Fruit fly (Drosophila melanogaster) whole organism, embryonic: Measurements from ENCODE around the gene ida.
A peak's percentile ranks its signal among the peaks of the same experiment; 100 is the strongest.

ENCODE experiments used
- Asciz ChIP-seq: fragments of 200-800 bp; sonication (Bioruptor generic); optimal IDR thresholded peaks from 2 replicates; lab custom pipeline; 2017; ENCODE audit warnings: missing biosample characterization, mild to moderate bottlenecking, missing genetic modification characterization, missing genetic modification reagents
- B-H1 ChIP-seq: fragments of 200-800 bp; sonication (Bioruptor generic); IDR thresholded peaks from 3 replicates; pipeline ENCODE4 v1.3.6; 2022; ENCODE audit warnings: missing biosample characterization, missing genetic modification characterization
- Blimp-1 ChIP-seq: fragments of 200-800 bp; sonication (Bioruptor generic); optimal IDR thresholded peaks from 3 replicates; lab custom pipeline; 2018; ENCODE audit warnings: missing biosample characterization, missing genetic modification characterization, mild to moderate bottlenecking, moderate library complexity, missing genetic modification reagents
- CG10565 ChIP-seq: fragments of 200-800 bp; sonication (Bioruptor generic); optimal IDR thresholded peaks from 3 replicates; lab custom pipeline; 2016; ENCODE audit warnings: missing biosample characterization, mild to moderate bottlenecking, missing genetic modification characterization
- CG11093 ChIP-seq: fragments of 200-800 bp; sonication (Bioruptor generic); IDR thresholded peaks from 3 replicates; pipeline ENCODE4 v1.3.6; 2022; ENCODE audit warnings: missing biosample characterization, missing genetic modification characterization
- CG11247 ChIP-seq: fragments of 200-800 bp; sonication (Bioruptor generic); IDR thresholded peaks from 2 replicates; pipeline ENCODE4 v1.3.6; 2022; ENCODE audit warnings: missing biosample characterization, missing genetic modification characterization
- CG13424 ChIP-seq: fragments of 200-800 bp; sonication (Bioruptor generic); optimal IDR thresholded peaks from 2 replicates; lab custom pipeline; 2019; ENCODE audit warnings: missing biosample characterization, mild to moderate bottlenecking, missing genetic modification characterization, moderate library complexity
- CG14710 ChIP-seq: fragments of 200-800 bp; sonication (Bioruptor generic); optimal IDR thresholded peaks from 3 replicates; lab custom pipeline; 2019; ENCODE audit warnings: missing biosample characterization, mild to moderate bottlenecking, missing genetic modification characterization, moderate library complexity
- CG1647 ChIP-seq: fragments of 200-800 bp; sonication (Bioruptor generic); optimal IDR thresholded peaks from 3 replicates; lab custom pipeline; 2016; ENCODE audit warnings: missing biosample characterization, missing genetic modification characterization
- CG2129 ChIP-seq: fragments of 200-800 bp; sonication (Bioruptor generic); IDR thresholded peaks from 2 replicates; pipeline ENCODE4 v1.3.6; 2022; ENCODE audit warnings: missing biosample characterization, missing genetic modification characterization; ENCODE audit not compliant: partially characterized antibody
- CG2712 ChIP-seq: fragments of 200-800 bp; optimal IDR thresholded peaks from 3 replicates; lab custom pipeline; 2019; ENCODE audit warnings: missing biosample characterization, mild to moderate bottlenecking, missing genetic modification characterization, moderate library complexity
- CG3065 ChIP-seq: fragments of 200-800 bp; sonication (Bioruptor generic); optimal IDR thresholded peaks from 2 replicates; lab custom pipeline; 2016; ENCODE audit warnings: missing biosample characterization, missing genetic modification characterization
- CG32772 ChIP-seq: fragments of 200-800 bp; sonication (Bioruptor generic); IDR thresholded peaks from 2 replicates; pipeline ENCODE4 v1.3.6; 2022; ENCODE audit warnings: missing biosample characterization, missing genetic modification characterization
- CG6654 ChIP-seq: fragments of 200-800 bp; sonication (Bioruptor generic); optimal IDR thresholded peaks from 2 replicates; lab custom pipeline; 2017; ENCODE audit warnings: missing biosample characterization, mild to moderate bottlenecking, missing genetic modification characterization
- CG7745 ChIP-seq: fragments of 200-800 bp; sonication (Bioruptor generic); optimal IDR thresholded peaks from 2 replicates; lab custom pipeline; 2018; ENCODE audit warnings: missing biosample characterization, mild to moderate bottlenecking, missing genetic modification characterization, moderate library complexity
- CG8388 ChIP-seq: fragments of 200-800 bp; sonication (Bioruptor generic); optimal IDR thresholded peaks from 2 replicates; lab custom pipeline; 2019; ENCODE audit warnings: missing biosample characterization, mild to moderate bottlenecking, missing genetic modification characterization, moderate library complexity
- CG9215 ChIP-seq: fragments of 200-800 bp; sonication (Bioruptor generic); IDR thresholded peaks from 2 replicates; pipeline ENCODE4 v1.3.6; 2022; ENCODE audit warnings: missing biosample characterization, missing genetic modification characterization
- CG9817 ChIP-seq: fragments of 200-800 bp; sonication (Bioruptor generic); optimal IDR thresholded peaks from 2 replicates; lab custom pipeline; 2018; ENCODE audit warnings: missing biosample characterization, mild to moderate bottlenecking, missing genetic modification characterization, moderate library complexity
- CkIIα-i1 ChIP-seq: fragments of 200-800 bp; sonication (Bioruptor generic); IDR thresholded peaks from 2 replicates; pipeline ENCODE4 v1.3.6; 2022; ENCODE audit warnings: missing biosample characterization, missing genetic modification characterization
- Deaf1 ChIP-seq: fragments of 200-800 bp; optimal IDR thresholded peaks from 3 replicates; lab custom pipeline; 2019; ENCODE audit warnings: missing biosample characterization, mild to moderate bottlenecking, missing genetic modification characterization, moderate library complexity
- Dip2 ChIP-seq: fragments of 200-800 bp; sonication (Bioruptor generic); IDR thresholded peaks from 2 replicates; pipeline ENCODE4 v1.3.6; 2022; ENCODE audit warnings: missing biosample characterization, missing genetic modification characterization
- Elba2 ChIP-seq: fragments of 200-800 bp; sonication (Bioruptor generic); optimal IDR thresholded peaks from 3 replicates; lab custom pipeline; 2016; ENCODE audit warnings: missing biosample characterization, missing genetic modification characterization
- HHEX ChIP-seq: fragments of 200-800 bp; sonication (Bioruptor generic); optimal IDR thresholded peaks from 3 replicates; lab custom pipeline; 2017; ENCODE audit warnings: missing biosample characterization, mild to moderate bottlenecking, missing genetic modification characterization, missing genetic modification reagents
- Rx ChIP-seq: fragments of 200-800 bp; sonication (Bioruptor generic); IDR thresholded peaks from 2 replicates; pipeline ENCODE4 v1.3.6; 2022; ENCODE audit warnings: missing biosample characterization, missing genetic modification characterization
- Sox100B ChIP-seq: fragments of 200-800 bp; sonication (Bioruptor generic); optimal IDR thresholded peaks from 3 replicates; lab custom pipeline; 2018; ENCODE audit warnings: missing biosample characterization, mild to moderate bottlenecking, missing genetic modification characterization
- Sox102F ChIP-seq: fragments of 200-800 bp; sonication (Bioruptor generic); optimal IDR thresholded peaks from 2 replicates; lab custom pipeline; 2018; ENCODE audit warnings: missing biosample characterization, mild to moderate bottlenecking, missing genetic modification characterization, moderate library complexity
- Spps ChIP-seq: fragments of 200-800 bp; sonication (Bioruptor generic); optimal IDR thresholded peaks from 2 replicates; lab custom pipeline; 2018; ENCODE audit warnings: missing biosample characterization, mild to moderate bottlenecking, missing genetic modification characterization
- Sry-β ChIP-seq: fragments of 200-800 bp; sonication (Bioruptor generic); optimal IDR thresholded peaks from 2 replicates; lab custom pipeline; 2018; ENCODE audit warnings: missing biosample characterization, mild to moderate bottlenecking, missing genetic modification characterization, moderate library complexity
- Taf1 ChIP-seq: fragments of 200-800 bp; sonication (Bioruptor generic); IDR thresholded peaks from 2 replicates; pipeline ENCODE4 v1.3.6; 2022; ENCODE audit warnings: missing biosample characterization, missing genetic modification characterization
- Tbp ChIP-seq: fragments of >200 bp; optimal IDR thresholded peaks from 2 replicates; lab custom pipeline; 2018; ENCODE audit warnings: missing biosample characterization, missing genetic modification characterization
- ash1 ChIP-seq: fragments of 200-800 bp; sonication (Bioruptor generic); optimal IDR thresholded peaks from 2 replicates; lab custom pipeline; 2018; ENCODE audit warnings: missing biosample characterization, mild to moderate bottlenecking, missing genetic modification characterization
- az2 ChIP-seq: fragments of 200-800 bp; sonication (Bioruptor generic); optimal IDR thresholded peaks from 3 replicates; lab custom pipeline; 2016; ENCODE audit warnings: missing biosample characterization, missing genetic modification characterization
- br ChIP-seq: fragments of >200 bp; optimal IDR thresholded peaks from 2 replicates; lab custom pipeline; 2017
- dm ChIP-seq: fragments of 200-800 bp; sonication (Bioruptor generic); optimal IDR thresholded peaks from 3 replicates; lab custom pipeline; 2016; ENCODE audit warnings: missing biosample characterization, missing genetic modification characterization
- exex ChIP-seq: fragments of 200-800 bp; sonication (Bioruptor generic); optimal IDR thresholded peaks from 4 replicates; lab custom pipeline; 2018; ENCODE audit warnings: missing biosample characterization, mild to moderate bottlenecking, missing genetic modification characterization, moderate library complexity
- jigr1 ChIP-seq: fragments of 200-800 bp; sonication (Bioruptor generic); IDR thresholded peaks from 3 replicates; pipeline ENCODE4 v1.3.6; 2022; ENCODE audit warnings: missing biosample characterization, missing genetic modification characterization
- lilli ChIP-seq: fragments of 200-800 bp; sonication (Bioruptor generic); optimal IDR thresholded peaks from 3 replicates; lab custom pipeline; 2016; ENCODE audit warnings: missing biosample characterization, missing genetic modification characterization
- lmd ChIP-seq: fragments of 200-800 bp; sonication (Bioruptor generic); IDR thresholded peaks from 2 replicates; pipeline ENCODE4 v1.3.6; 2022; ENCODE audit warnings: missing biosample characterization, missing genetic modification characterization
- maf-S ChIP-seq: fragments of 200-800 bp; sonication (Bioruptor generic); optimal IDR thresholded peaks from 2 replicates; lab custom pipeline; 2016; ENCODE audit warnings: missing biosample characterization, missing genetic modification characterization
- nerfin-2 ChIP-seq: fragments of 200-800 bp; sonication (Bioruptor generic); IDR thresholded peaks from 2 replicates; pipeline ENCODE4 v1.3.6; 2022; ENCODE audit warnings: missing biosample characterization, missing genetic modification characterization; ENCODE audit not compliant: partially characterized antibody
- pho ChIP-seq: fragments of 200-800 bp; sonication (Bioruptor generic); optimal IDR thresholded peaks from 2 replicates; lab custom pipeline; 2016; ENCODE audit warnings: missing biosample characterization, missing genetic modification characterization
- pum ChIP-seq: fragments of 200-800 bp; sonication (Bioruptor generic); optimal IDR thresholded peaks from 2 replicates; lab custom pipeline; 2016; ENCODE audit warnings: missing biosample characterization, missing genetic modification characterization
- row ChIP-seq: fragments of 200-800 bp; sonication (Bioruptor generic); IDR thresholded peaks from 3 replicates; pipeline ENCODE4 v1.3.6; 2022; ENCODE audit warnings: missing biosample characterization, missing genetic modification characterization
- sens ChIP-seq: fragments of 200-800 bp; sonication (Bioruptor generic); peaks from one replicate; lab custom pipeline; 2016; ENCODE audit warnings: missing biosample characterization, missing genetic modification characterization
- seq ChIP-seq: fragments of 200-800 bp; sonication (Bioruptor generic); IDR thresholded peaks from 2 replicates; pipeline ENCODE4 v1.3.6; 2022; ENCODE audit warnings: missing biosample characterization, missing genetic modification characterization
- trem ChIP-seq: fragments of 200-800 bp; optimal IDR thresholded peaks from 3 replicates; lab custom pipeline; 2019; ENCODE audit warnings: missing biosample characterization, mild to moderate bottlenecking, missing genetic modification characterization, moderate library complexity
- twi ChIP-seq: fragments of 200-800 bp; optimal IDR thresholded peaks from 2 replicates; lab custom pipeline; 2019; ENCODE audit warnings: missing biosample characterization, mild to moderate bottlenecking, missing genetic modification characterization, moderate library complexity
- vfl ChIP-seq: fragments of 200-800 bp; sonication (Bioruptor generic); optimal IDR thresholded peaks from 2 replicates; lab custom pipeline; 2016; ENCODE audit warnings: missing biosample characterization, missing genetic modification characterization
- z ChIP-seq: fragments of 200-800 bp; sonication (Bioruptor generic); IDR thresholded peaks from 3 replicates; pipeline ENCODE4 v1.3.6; 2022; ENCODE audit warnings: missing biosample characterization, missing genetic modification characterization
- zen ChIP-seq: fragments of 200-800 bp; sonication (Bioruptor generic); optimal IDR thresholded peaks from 3 replicates; lab custom pipeline; 2018; ENCODE audit warnings: missing biosample characterization, mild to moderate bottlenecking, missing genetic modification characterization, moderate library complexity

ida gene

DNA sequence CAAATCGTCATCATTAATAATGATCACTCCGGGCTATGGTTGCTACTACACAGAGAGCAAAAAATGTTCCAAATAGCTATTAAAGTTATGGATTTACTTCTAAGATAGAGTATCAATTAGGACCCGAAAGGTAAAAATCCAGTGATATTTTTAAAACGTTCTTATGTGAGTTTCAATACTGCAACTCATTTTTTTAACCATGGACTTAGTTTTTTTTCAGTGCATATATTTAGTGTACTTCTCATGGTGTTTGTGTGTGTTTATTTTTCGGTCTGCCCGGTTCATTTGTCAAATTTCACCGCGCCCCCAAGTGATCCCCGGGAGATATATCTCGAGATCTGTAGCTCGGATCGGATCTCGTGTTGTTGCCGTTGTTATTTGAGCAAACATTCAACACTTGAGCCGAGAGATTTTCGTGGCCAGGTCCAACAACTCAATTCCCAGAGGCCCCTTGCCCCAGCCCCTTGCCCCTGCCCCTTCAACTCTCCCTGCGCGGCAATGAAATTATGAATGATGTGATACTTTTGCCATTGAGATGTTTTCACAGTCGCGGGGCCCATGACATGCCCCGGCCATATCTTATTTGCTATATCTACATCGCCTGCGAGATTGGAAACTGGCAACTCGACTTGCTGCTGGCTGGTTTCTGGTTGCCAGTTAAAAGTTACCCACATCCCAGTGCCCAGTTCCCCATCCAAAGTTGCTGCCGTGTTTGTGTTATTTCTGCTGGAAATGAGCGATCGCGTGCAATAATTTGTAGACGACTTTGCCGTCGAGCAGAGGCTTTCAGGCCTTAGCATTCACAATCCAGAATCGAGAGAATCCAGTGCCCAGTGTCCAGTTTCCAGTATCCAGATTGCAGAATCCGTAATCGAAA lies 42.4 kb upstream of the ida start (continued):
- 0 out of 3 replicates have a peak, but pooled peaks have one; percentile 39 for TF ChIP-seq jigr1 (GFP tag; lab: Robert Waterston, UW)
- no peak for TF ChIP-seq pho (GFP tag; lab: Kevin White, UChicago)
- no peak for TF ChIP-seq CG32772 (GFP tag; lab: Robert Waterston, UW)
- no peak; the same call in 2 of the 3 replicates for TF ChIP-seq B-H1 (GFP tag; lab: Robert Waterston, UW)
- no peak for TF ChIP-seq Elba2 (GFP tag; lab: Kevin White, UChicago)
- peak; percentile 52 for TF ChIP-seq lmd
- TF ChIP-seq CG9817 (tag; lab: Kevin White, UChicago) = no peak
- TF ChIP-seq Sox100B = peak; percentile 57
- no peak for TF ChIP-seq CG9215 (GFP tag; lab: Robert Waterston, UW)
- no peak for TF ChIP-seq Rx (GFP tag; lab: Robert Waterston, UW)
- TF ChIP-seq lilli (GFP tag; lab: Kevin White, UChicago) = peak; percentile 60
- peak; percentile 73 for TF ChIP-seq CG13424 (tag; lab: Kevin White, UChicago)
- TF ChIP-seq CG3065 = peak; percentile 32
- peak; percentile 39 for TF ChIP-seq CG10565 (GFP tag; lab: Kevin White, UChicago)
- peak; percentile 37 for TF ChIP-seq CG6654 (GFP tag; lab: Kevin White, UChicago)
- TF ChIP-seq twi (tag; lab: Kevin White, UChicago) = peak; percentile 60
- TF ChIP-seq sens (GFP tag; lab: Kevin White, UChicago) = peak; percentile 95
- TF ChIP-seq CG8388 = peak; percentile 52
- peak; percentile 21 for TF ChIP-seq Deaf1
- TF ChIP-seq br (lab: Kevin White, UChicago) = no peak
- peak; percentile 36 for TF ChIP-seq CG1647
- TF ChIP-seq CkIIα-i1 (GFP tag; lab: Robert Waterston, UW) = no peak
- peak; percentile 69 for TF ChIP-seq trem (tag; lab: Kevin White, UChicago)
- peak; percentile 31 for TF ChIP-seq maf-S (GFP tag; lab: Kevin White, UChicago)
- TF ChIP-seq, all 482 proteins: peak for 255

DNA sequence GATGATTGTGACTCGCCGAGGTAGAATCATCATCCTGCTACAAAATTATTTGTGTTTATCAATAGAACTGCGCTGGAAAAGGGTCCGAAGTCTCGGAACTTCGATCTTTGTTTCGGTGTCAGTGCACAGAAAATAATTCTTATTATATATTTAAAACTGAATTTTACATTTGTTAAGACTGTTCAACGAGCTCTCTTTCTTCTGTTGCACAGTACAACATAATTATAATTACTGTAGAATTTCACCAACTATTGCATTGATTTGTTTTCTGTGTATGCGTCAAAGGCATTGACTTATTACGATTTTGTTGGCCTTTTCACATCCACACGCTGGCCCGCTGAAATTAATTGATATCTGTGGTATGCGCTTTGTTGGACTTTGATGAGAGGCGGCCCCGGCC lies 41.7 kb upstream of the ida start:
- TF ChIP-seq zen (tag; lab: Kevin White, UChicago) (no peak), CG11247 (no peak), Tbp (no peak), Blimp-1 (peak; percentile 2), Spps (no peak), ash1 (GFP tag; lab: Kevin White, UChicago) (no peak), nerfin-2 (GFP tag; lab: Robert Waterston, UW) (no peak), row (GFP tag; lab: Robert Waterston, UW) (peak; percentile 23; the same call in 1 of the 3 replicates), Sry-β (GFP tag; lab: Kevin White, UChicago) (no peak), CG10565 (GFP tag; lab: Kevin White, UChicago) (no peak), Taf1 (GFP tag; lab: Robert Waterston, UW) (no peak), az2 (GFP tag; lab: Kevin White, UChicago) (no peak), dm (GFP tag; lab: Kevin White, UChicago) (no peak), Dip2 (GFP tag; lab: Robert Waterston, UW) (no peak), exex (tag; lab: Kevin White, UChicago) (no peak), HHEX (no peak), vfl (GFP tag; lab: Kevin White, UChicago) (no peak), CG2712 (peak; percentile 34), pum (GFP tag; lab: Kevin White, UChicago) (no peak), CG14710 (tag; lab: Kevin White, UChicago) (no peak), CG2129 (GFP tag; lab: Robert Waterston, UW) (no peak), CG7745 (tag; lab: Kevin White, UChicago) (no peak), seq (no peak), CG11093 (GFP tag; lab: Robert Waterston, UW) (0 out of 3 replicates have a peak, but pooled peaks have one; percentile 13), z (GFP tag; lab: Robert Waterston, UW) (no peak), Sox102F (GFP tag; lab: Kevin White, UChicago) (no peak), Asciz (GFP tag; lab: Kevin White, UChicago) (no peak)
